Fruit fly (Drosophila melanogaster): ENCODE data around the gene CG17192.
A peak's percentile ranks its signal among the peaks of the same experiment; 100 is the strongest.

The CG17192 gene

DNA sequence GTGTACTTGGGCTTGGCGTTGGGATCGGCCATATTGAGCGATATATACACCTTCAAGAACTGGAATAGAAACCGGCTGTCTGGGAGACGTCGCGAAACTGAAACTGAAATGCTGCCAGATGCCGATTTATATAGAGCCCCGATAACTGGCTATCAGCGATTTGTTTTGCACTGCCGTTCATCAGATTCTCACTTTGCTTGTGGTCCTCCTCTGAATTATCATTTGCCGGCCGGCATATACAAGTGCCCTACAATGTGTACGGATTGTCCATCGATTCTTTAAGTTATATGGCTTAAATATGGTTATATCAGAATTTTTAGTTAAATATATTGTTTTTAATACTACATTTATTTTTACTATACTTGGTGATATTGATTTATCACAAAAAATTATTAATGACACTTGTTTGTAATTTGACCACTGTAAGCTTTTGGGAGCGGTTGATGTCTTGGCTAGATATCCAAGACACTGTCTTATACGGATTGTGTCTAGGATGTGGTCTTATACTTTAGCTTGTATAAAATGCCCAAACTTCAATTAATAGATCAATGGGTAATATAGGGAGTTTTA lies 29.6 kb downstream of the CG17192 start, which contains the start of gene CG31075 (continued):
- TF ChIP-seq ind (GFP tag; optimal IDR thresholded peaks at IDR 0.05) (peak; percentile 56), NfI (GFP tag; optimal IDR thresholded peaks at IDR 0.05) (peak; percentile 12), Dip3 (GFP tag; optimal IDR thresholded peaks at IDR 0.05) (peak; percentile 23), Poxn (GFP tag; IDR thresholded peaks at IDR 0.05) (peak; percentile 62), CG2199 (GFP tag; IDR thresholded peaks at IDR 0.05) (peak; percentile 46; the same call in 1 of the 3 replicates), ro (GFP tag; IDR thresholded peaks at IDR 0.05) (no peak), Sox100B (GFP tag; optimal IDR thresholded peaks at IDR 0.05) (no peak), CG12071 (GFP tag; optimal IDR thresholded peaks at IDR 0.05) (peak; percentile 31), otp (GFP tag; IDR thresholded peaks at IDR 0.05) (peak; percentile 24; the same call in 1 of the 3 replicates), CkIIα-i1 (GFP tag; IDR thresholded peaks at IDR 0.05) (0 out of 2 replicates have a peak, but pooled peaks have one; percentile 4), CG32767 (GFP tag; IDR thresholded peaks at IDR 0.05) (peak; percentile 49; the same call in 1 of the 2 replicates), CG6813 (GFP tag; optimal IDR thresholded peaks at IDR 0.05) (peak; percentile 52), onecut (GFP tag; IDR thresholded peaks at IDR 0.05) (peak; percentile 79), CG3726 (GFP tag; IDR thresholded peaks at IDR 0.05) (no peak), croc (GFP tag; conservative IDR thresholded peaks at IDR 0.05) (no peak), CG34422 (GFP tag; IDR thresholded peaks at IDR 0.05) (peak; percentile 53; the same call in 1 of the 3 replicates), exex (tag; optimal IDR thresholded peaks at IDR 0.05) (peak; percentile 36), ranshi (GFP tag; IDR thresholded peaks at IDR 0.05) (peak; percentile 84), CG11695 (GFP tag; IDR thresholded peaks at IDR 0.05) (peak; percentile 47; the same call in 1 of the 3 replicates), slou (GFP tag; optimal IDR thresholded peaks at IDR 0.05) (peak; percentile 16), crol (GFP tag; IDR thresholded peaks at IDR 0.05) (no peak), ken (GFP tag; IDR thresholded peaks at IDR 0.05) (0 out of 3 replicates have a peak, but pooled peaks have one; percentile 41), fd3F (GFP tag; optimal IDR thresholded peaks at IDR 0.05) (peak; percentile 5), CG16815 (GFP tag; optimal IDR thresholded peaks at IDR 0.05) (peak; percentile 4), lov (optimal IDR thresholded peaks at IDR 0.05) (no peak), lov (GFP tag; IDR thresholded peaks at IDR 0.05) (no peak), HLH54F (GFP tag; optimal IDR thresholded peaks at IDR 0.05) (peak; percentile 7), nom (GFP tag; optimal IDR thresholded peaks at IDR 0.05) (peak; percentile 87), CG13424 (tag; optimal IDR thresholded peaks at IDR 0.05) (peak; percentile 15), C15 (GFP tag; IDR thresholded peaks at IDR 0.05) (no peak), CG9817 (tag; optimal IDR thresholded peaks at IDR 0.05) (peak; percentile 48), CG12659 (GFP tag; optimal IDR thresholded peaks at IDR 0.05) (peak; percentile 17), CG1233 (GFP tag; optimal IDR thresholded peaks at IDR 0.05) (peak; percentile 36), tin (GFP tag; optimal IDR thresholded peaks at IDR 0.05) (peak; percentile 12), ATbp (GFP tag; optimal IDR thresholded peaks at IDR 0.05) (no peak), CG11093 (GFP tag; IDR thresholded peaks at IDR 0.05) (0 out of 3 replicates have a peak, but pooled peaks have one; percentile 7), chif (GFP tag; optimal IDR thresholded peaks at IDR 0.05) (no peak), CG17829 (tag; optimal IDR thresholded peaks at IDR 0.05) (no peak), CG15601 (tag; optimal IDR thresholded peaks at IDR 0.05) (no peak), ftz-f1 (GFP tag; optimal IDR thresholded peaks at IDR 0.05) (no peak), CG10462 (GFP tag; optimal IDR thresholded peaks at IDR 0.05) (no peak), CG1792 (GFP tag; optimal IDR thresholded peaks at IDR 0.05) (no peak), CG16779 (GFP tag; IDR thresholded peaks at IDR 0.05) (no peak), crp (GFP tag; optimal IDR thresholded peaks at IDR 0.05) (no peak), CG11247 (GFP tag; IDR thresholded peaks at IDR 0.05) (peak; percentile 25; the same call in 1 of the 2 replicates), Atf6 (GFP tag; IDR thresholded peaks at IDR 0.05) (peak; percentile 77), Rx (GFP tag; IDR thresholded peaks at IDR 0.05) (no peak), CG12155 (GFP tag; optimal IDR thresholded peaks at IDR 0.05) (peak; percentile 37), Nf-YA (GFP tag; IDR thresholded peaks at IDR 0.05) (peak; percentile 52), pzg (GFP tag; optimal IDR thresholded peaks at IDR 0.05) (peak; percentile 5), Deaf1 (tag; optimal IDR thresholded peaks at IDR 0.05) (peak; percentile 29)
